Fruit fly (Drosophila melanogaster) whole organism, adult: ENCODE results near the gene Reck.

Source experiments
- CG11617 ChIP-seq: fragments of 200-800 bp; sonication (Bioruptor generic); optimal IDR thresholded peaks from 2 replicates; lab custom pipeline; 2017; ENCODE audit warnings: mild to moderate bottlenecking, missing biosample characterization, missing genetic modification reagents, missing genetic modification characterization
- CG12768 ChIP-seq: fragments of 200-800 bp; sonication (Bioruptor generic); optimal IDR thresholded peaks from 2 replicates; lab custom pipeline; 2017; ENCODE audit warnings: missing biosample characterization, missing genetic modification characterization, mild to moderate bottlenecking, moderate library complexity, missing genetic modification reagents
- CG14711 ChIP-seq: fragments of 200-800 bp; sonication (Bioruptor generic); optimal IDR thresholded peaks from 2 replicates; lab custom pipeline; 2018; ENCODE audit warnings: missing biosample characterization, mild to moderate bottlenecking, missing genetic modification characterization, moderate library complexity
- CG1620 ChIP-seq: fragments of 200-800 bp; sonication (Bioruptor generic); optimal IDR thresholded peaks from 2 replicates; lab custom pipeline; 2016; ENCODE audit warnings: missing biosample characterization, missing genetic modification characterization
- CG33017 ChIP-seq: fragments of 200-800 bp; sonication (Bioruptor generic); optimal IDR thresholded peaks from 2 replicates; lab custom pipeline; 2018; ENCODE audit warnings: missing biosample characterization, mild to moderate bottlenecking, missing genetic modification characterization, moderate library complexity
- CG5204 ChIP-seq: fragments of 200-800 bp; sonication (Bioruptor generic); optimal IDR thresholded peaks from 2 replicates; lab custom pipeline; 2016; ENCODE audit warnings: missing biosample characterization, missing genetic modification characterization
- CG7045 ChIP-seq: fragments of 200-800 bp; sonication (Bioruptor generic); optimal IDR thresholded peaks from 2 replicates; lab custom pipeline; 2017; ENCODE audit warnings: missing biosample characterization, mild to moderate bottlenecking, missing genetic modification characterization
- CG7101 ChIP-seq: fragments of 200-800 bp; sonication (Bioruptor generic); optimal IDR thresholded peaks from 2 replicates; lab custom pipeline; 2018; ENCODE audit warnings: missing biosample characterization, mild to moderate bottlenecking, missing genetic modification characterization, moderate library complexity
- Clk ChIP-seq: fragments of 200-800 bp; sonication (Bioruptor generic); optimal IDR thresholded peaks from 2 replicates; lab custom pipeline; 2017; ENCODE audit warnings: missing biosample characterization, missing genetic modification characterization
- Crg-1 ChIP-seq: fragments of 200-800 bp; sonication (Bioruptor generic); optimal IDR thresholded peaks from 2 replicates; lab custom pipeline; 2016; ENCODE audit warnings: missing biosample characterization, missing genetic modification characterization
- Hr96 ChIP-seq: fragments of 200-800 bp; sonication (Bioruptor generic); optimal IDR thresholded peaks from 2 replicates; lab custom pipeline; 2016; ENCODE audit warnings: missing biosample characterization, missing genetic modification characterization
- Mnt ChIP-seq: fragments of 200-800 bp; sonication (Bioruptor generic); optimal IDR thresholded peaks from 2 replicates; lab custom pipeline; 2016; ENCODE audit warnings: missing biosample characterization, mild to moderate bottlenecking, missing genetic modification characterization
- bab1 ChIP-seq: fragments of 200-800 bp; sonication (Bioruptor generic); optimal IDR thresholded peaks from 3 replicates; lab custom pipeline; 2019; ENCODE audit warnings: missing biosample characterization, mild to moderate bottlenecking, missing genetic modification characterization, moderate library complexity
- cic ChIP-seq: fragments of 200-800 bp; sonication (Bioruptor generic); optimal IDR thresholded peaks from 2 replicates; lab custom pipeline; 2017; ENCODE audit warnings: missing biosample characterization, mild to moderate bottlenecking, missing genetic modification characterization, moderate library complexity
- cnc ChIP-seq, 2 experiments: fragments of >200 bp; optimal IDR thresholded peaks; 2 replicates each; lab custom pipeline; 2017
- kay ChIP-seq: fragments of 200-800 bp; sonication (Bioruptor generic); peaks from one replicate; lab custom pipeline; 2016; ENCODE audit warnings: missing biosample characterization, missing genetic modification characterization, borderline replicate concordance
- ovo ChIP-seq: fragments of 200-800 bp; sonication (Bioruptor generic); optimal IDR thresholded peaks from 2 replicates; lab custom pipeline; 2016; ENCODE audit warnings: missing biosample characterization, missing genetic modification characterization
- pad ChIP-seq: fragments of 200-800 bp; sonication (Bioruptor generic); optimal IDR thresholded peaks from 3 replicates; lab custom pipeline; 2017; ENCODE audit warnings: missing biosample characterization, missing genetic modification characterization, mild to moderate bottlenecking, moderate library complexity, missing genetic modification reagents
- tj ChIP-seq: fragments of 200-800 bp; sonication (Bioruptor generic); optimal IDR thresholded peaks from 3 replicates; lab custom pipeline; 2017; ENCODE audit warnings: missing biosample characterization, mild to moderate bottlenecking, missing genetic modification characterization, moderate library complexity
- toe ChIP-seq: fragments of 200-800 bp; sonication (Bioruptor generic); optimal IDR thresholded peaks from 2 replicates; lab custom pipeline; 2016; ENCODE audit warnings: missing biosample characterization, missing genetic modification characterization

The Reck gene

dm6 chr3L:15051325-15051724 is 37.5 kb upstream of the Reck start, which contains the start of gene CG43679:
CG43679 (minus strand) TSS chr3L:15051425.
- TF ChIP-seq CG7101 (tag; lab: Kevin White, UChicago) = no peak
- no peak for TF ChIP-seq ovo (GFP tag; lab: Kevin White, UChicago)
- TF ChIP-seq bab1 (GFP tag; lab: Kevin White, UChicago) = no peak
- TF ChIP-seq Mnt = no peak
- TF ChIP-seq tj (GFP tag; lab: Kevin White, UChicago) = no peak
- TF ChIP-seq CG5204 = no peak
- TF ChIP-seq Clk (GFP tag; lab: Kevin White, UChicago) = no peak
- TF ChIP-seq CG12768 (GFP tag; lab: Kevin White, UChicago) = no peak
- no peak for TF ChIP-seq kay (GFP tag; lab: Kevin White, UChicago)
- no peak for TF ChIP-seq CG33017 (tag; lab: Kevin White, UChicago)
- no peak for TF ChIP-seq CG1620 (GFP tag; lab: Kevin White, UChicago)
- no peak for TF ChIP-seq CG7045 (GFP tag; lab: Kevin White, UChicago)
- no peak for TF ChIP-seq cnc (optimal IDR thresholded peaks at IDR 0.05; lab: Kevin White, UChicago)
- TF ChIP-seq CG14711 (tag; lab: Kevin White, UChicago) = no peak
- TF ChIP-seq Hr96 (GFP tag; lab: Kevin White, UChicago) = no peak
- TF ChIP-seq Crg-1 (GFP tag; lab: Kevin White, UChicago) = no peak

dm6 chr3L:15050706-15051105 is 36.8 kb upstream of the Reck start, which contains the start of gene CG12310:
CG12310 (minus strand) TSS chr3L:15050806.
- TF ChIP-seq cnc (optimal IDR thresholded peaks at IDR 0.05; lab: Kevin White, UChicago) = no peak
- no peak for TF ChIP-seq Mnt
- TF ChIP-seq CG7045 (GFP tag; lab: Kevin White, UChicago) = no peak
- no peak for TF ChIP-seq toe
- TF ChIP-seq Clk (GFP tag; lab: Kevin White, UChicago) = no peak
- TF ChIP-seq CG7101 (tag; lab: Kevin White, UChicago) = no peak
- no peak for TF ChIP-seq bab1 (GFP tag; lab: Kevin White, UChicago)
- TF ChIP-seq ovo (GFP tag; lab: Kevin White, UChicago) = no peak
- TF ChIP-seq CG1620 (GFP tag; lab: Kevin White, UChicago) = no peak
- TF ChIP-seq pad (GFP tag; lab: Kevin White, UChicago) = no peak
- no peak for TF ChIP-seq CG5204
- no peak for TF ChIP-seq tj (GFP tag; lab: Kevin White, UChicago)
- TF ChIP-seq Crg-1 (GFP tag; lab: Kevin White, UChicago) = no peak
- TF ChIP-seq CG33017 (tag; lab: Kevin White, UChicago) = no peak
- TF ChIP-seq CG11617 (GFP tag; lab: Kevin White, UChicago) = no peak
- TF ChIP-seq CG12768 (GFP tag; lab: Kevin White, UChicago) = no peak
- TF ChIP-seq Hr96 (GFP tag; lab: Kevin White, UChicago) = no peak
- no peak for TF ChIP-seq CG14711 (tag; lab: Kevin White, UChicago)

dm6 chr3L:15050109-15050508 is 36.2 kb upstream of the Reck start, which contains the start of gene CG18581:
CG18581 (minus strand) TSS chr3L:15050209.
- no peak for TF ChIP-seq Crg-1 (GFP tag; lab: Kevin White, UChicago)
- no peak for TF ChIP-seq CG11617 (GFP tag; lab: Kevin White, UChicago)
- TF ChIP-seq CG33017 (tag; lab: Kevin White, UChicago) = no peak
- TF ChIP-seq Clk (GFP tag; lab: Kevin White, UChicago) = no peak
- no peak for TF ChIP-seq CG1620 (GFP tag; lab: Kevin White, UChicago)
- TF ChIP-seq tj (GFP tag; lab: Kevin White, UChicago) = no peak
- no peak for TF ChIP-seq kay (GFP tag; lab: Kevin White, UChicago)
- no peak for TF ChIP-seq pad (GFP tag; lab: Kevin White, UChicago)
- TF ChIP-seq CG5204 = no peak
- TF ChIP-seq cnc (optimal IDR thresholded peaks at IDR 0.05; lab: Kevin White, UChicago) = no peak
- no peak for TF ChIP-seq CG7045 (GFP tag; lab: Kevin White, UChicago)
- no peak for TF ChIP-seq Mnt
- no peak for TF ChIP-seq CG12768 (GFP tag; lab: Kevin White, UChicago)
- no peak for TF ChIP-seq Hr96 (GFP tag; lab: Kevin White, UChicago)
- no peak for TF ChIP-seq cic (GFP tag; lab: Kevin White, UChicago)
- no peak for TF ChIP-seq ovo (GFP tag; lab: Kevin White, UChicago)
- no peak for TF ChIP-seq CG14711 (tag; lab: Kevin White, UChicago)
- no peak for TF ChIP-seq bab1 (GFP tag; lab: Kevin White, UChicago)
- TF ChIP-seq CG7101 (tag; lab: Kevin White, UChicago) = no peak
- no peak for TF ChIP-seq toe

- TF ChIP-seq ovo (GFP tag; lab: Kevin White, UChicago) = no peak
- TF ChIP-seq kay (GFP tag; lab: Kevin White, UChicago) = no peak
Observed at dm6 chr3L:15049395-15049794, 35.5 kb upstream of the Reck start, which contains the start of gene CG43678. CG43678 (minus strand) TSS chr3L:15049495.

- no peak for TF ChIP-seq Mnt
- no peak for TF ChIP-seq CG7045 (GFP tag; lab: Kevin White, UChicago)
- no peak for TF ChIP-seq kay (GFP tag; lab: Kevin White, UChicago)
- TF ChIP-seq tj (GFP tag; lab: Kevin White, UChicago) = no peak
- no peak for TF ChIP-seq bab1 (GFP tag; lab: Kevin White, UChicago)
- no peak for TF ChIP-seq CG1620 (GFP tag; lab: Kevin White, UChicago)
- TF ChIP-seq cnc (optimal IDR thresholded peaks at IDR 0.05; lab: Kevin White, UChicago) = no peak
- no peak for TF ChIP-seq CG11617 (GFP tag; lab: Kevin White, UChicago)
- TF ChIP-seq CG33017 (tag; lab: Kevin White, UChicago) = no peak
- TF ChIP-seq CG14711 (tag; lab: Kevin White, UChicago) = no peak
- TF ChIP-seq CG5204 = no peak
- TF ChIP-seq toe = no peak
- TF ChIP-seq CG12768 (GFP tag; lab: Kevin White, UChicago) = no peak
- no peak for TF ChIP-seq Hr96 (GFP tag; lab: Kevin White, UChicago)
- no peak for TF ChIP-seq cic (GFP tag; lab: Kevin White, UChicago)
- TF ChIP-seq CG7101 (tag; lab: Kevin White, UChicago) = no peak
- no peak for TF ChIP-seq Crg-1 (GFP tag; lab: Kevin White, UChicago)
- TF ChIP-seq Clk (GFP tag; lab: Kevin White, UChicago) = no peak
- TF ChIP-seq ovo (GFP tag; lab: Kevin White, UChicago) = no peak
Observed at dm6 chr3L:15048091-15048490, 34.2 kb upstream of the Reck start.
